Fruit fly (Drosophila melanogaster) whole organism, pupa: Measurements from ENCODE around the gene Lar.

ENCODE experiments used
- CG15710 ChIP-seq: fragments of 200-800 bp; sonication (Bioruptor generic); optimal IDR thresholded peaks from 2 replicates; lab custom pipeline; 2018; ENCODE audit warnings: missing biosample characterization, mild to moderate bottlenecking, missing genetic modification characterization, moderate library complexity
- CG17806 ChIP-seq: fragments of 200-800 bp; sonication (Bioruptor generic); optimal IDR thresholded peaks from 2 replicates; lab custom pipeline; 2018; ENCODE audit warnings: missing biosample characterization, mild to moderate bottlenecking, missing genetic modification characterization, moderate library complexity
- CG32121 ChIP-seq: fragments of 200-800 bp; sonication (Bioruptor generic); IDR thresholded peaks from 2 replicates; pipeline ENCODE4 v1.3.6; 2022; ENCODE audit warnings: missing biosample characterization, missing genetic modification characterization
- CG8301 ChIP-seq: fragments of 200-800 bp; sonication (Bioruptor generic); optimal IDR thresholded peaks from 2 replicates; lab custom pipeline; 2018; ENCODE audit warnings: missing biosample characterization, mild to moderate bottlenecking, missing genetic modification characterization
- Ets98B ChIP-seq: fragments of 200-800 bp; sonication (Bioruptor generic); IDR thresholded peaks from 2 replicates; pipeline ENCODE4 v1.3.6; 2022; ENCODE audit warnings: missing biosample characterization, missing genetic modification characterization
- fd96Ca ChIP-seq: fragments of 200-800 bp; sonication (Bioruptor generic); IDR thresholded peaks from 3 replicates; pipeline ENCODE4 v1.3.6; 2022; ENCODE audit warnings: missing biosample characterization, missing genetic modification characterization

DNA sequence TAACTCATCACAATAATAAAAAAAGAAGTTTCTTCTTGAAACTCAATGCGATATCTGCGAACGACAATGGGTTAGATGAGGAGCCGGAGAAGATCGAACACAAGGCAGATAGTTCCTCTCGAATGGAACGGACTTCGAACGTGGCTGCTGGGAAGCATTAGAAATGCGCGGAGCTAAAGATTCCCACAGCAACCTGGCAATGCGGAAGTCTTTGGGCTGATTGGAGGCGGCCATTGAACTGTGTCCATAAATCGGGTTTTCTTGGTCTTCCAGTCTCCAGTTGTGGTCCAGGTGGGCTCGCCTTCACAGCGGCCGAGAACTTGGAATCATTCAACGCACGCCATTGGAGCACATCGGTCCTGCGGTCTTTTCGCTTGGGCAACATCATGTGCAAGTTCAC lies 46.1 kb upstream of the Lar start, which contains the start of gene CG13081:
- no peak for TF ChIP-seq Ets98B (GFP tag; lab: Robert Waterston, UW)
- no peak for TF ChIP-seq CG8301 (tag; lab: Kevin White, UChicago)
- no peak for TF ChIP-seq CG17806
- no peak for TF ChIP-seq CG32121 (GFP tag; lab: Robert Waterston, UW)
- no peak for TF ChIP-seq CG15710 (tag; lab: Kevin White, UChicago)
- TF ChIP-seq fd96Ca (GFP tag; lab: Robert Waterston, UW): no peak
